Fruit fly (Drosophila melanogaster) whole organism, embryonic: ENCODE results near the gene CG5608.
A peak's percentile ranks its signal among the peaks of the same experiment; 100 is the strongest.

Source experiments
- Atf3 ChIP-seq: fragments of 200-800 bp; sonication (Bioruptor generic); optimal IDR thresholded peaks from 3 replicates; lab custom pipeline; 2016; ENCODE audit warnings: missing biosample characterization, missing genetic modification characterization
- Awh ChIP-seq: fragments of 200-800 bp; sonication (Bioruptor generic); IDR thresholded peaks from 2 replicates; pipeline ENCODE4, ENCODE4 v1.3.6; 2022; ENCODE audit warnings: missing biosample characterization, missing genetic modification characterization
- B-H1 ChIP-seq: fragments of 200-800 bp; sonication (Bioruptor generic); IDR thresholded peaks from 3 replicates; pipeline ENCODE4 v1.3.6; 2022; ENCODE audit warnings: missing biosample characterization, missing genetic modification characterization
- CG10267 ChIP-seq: fragments of 200-800 bp; sonication (Bioruptor generic); optimal IDR thresholded peaks from 2 replicates; lab custom pipeline; 2018; ENCODE audit warnings: missing biosample characterization, mild to moderate bottlenecking, missing genetic modification characterization, moderate library complexity
- CG12071 ChIP-seq: fragments of 200-800 bp; sonication (Bioruptor generic); optimal IDR thresholded peaks from 3 replicates; lab custom pipeline; 2018; ENCODE audit warnings: missing biosample characterization, mild to moderate bottlenecking, missing genetic modification characterization
- CG12744 ChIP-seq: fragments of 200-800 bp; sonication (Bioruptor generic); optimal IDR thresholded peaks from 2 replicates; lab custom pipeline; 2016; ENCODE audit warnings: missing biosample characterization, missing genetic modification characterization
- CG14014 ChIP-seq: fragments of 200-800 bp; sonication (Bioruptor generic); IDR thresholded peaks from 2 replicates; pipeline ENCODE4 v1.3.6; 2022; ENCODE audit warnings: missing biosample characterization, missing genetic modification characterization
- CG17568 ChIP-seq: fragments of 200-800 bp; sonication (Bioruptor generic); optimal IDR thresholded peaks from 2 replicates; lab custom pipeline; 2018; ENCODE audit warnings: missing biosample characterization, mild to moderate bottlenecking, missing genetic modification characterization, moderate library complexity
- CG2202 ChIP-seq: fragments of 200-800 bp; sonication (Bioruptor generic); optimal IDR thresholded peaks from 2 replicates; lab custom pipeline; 2018; ENCODE audit warnings: missing biosample characterization, mild to moderate bottlenecking, missing genetic modification characterization
- CG3065 ChIP-seq: fragments of 200-800 bp; sonication (Bioruptor generic); optimal IDR thresholded peaks from 2 replicates; lab custom pipeline; 2016; ENCODE audit warnings: missing biosample characterization, missing genetic modification characterization
- CG32767 ChIP-seq: fragments of 200-800 bp; sonication (Bioruptor generic); IDR thresholded peaks from 2 replicates; pipeline ENCODE4 v1.3.6; 2022; ENCODE audit warnings: missing biosample characterization, missing genetic modification characterization
- CG4282 ChIP-seq: fragments of 200-800 bp; sonication (Bioruptor generic); optimal IDR thresholded peaks from 2 replicates; lab custom pipeline; 2016; ENCODE audit warnings: missing biosample characterization, missing genetic modification characterization
- CG4360 ChIP-seq: fragments of 200-800 bp; sonication (Bioruptor generic); IDR thresholded peaks from 2 replicates; pipeline ENCODE4 v1.3.6; 2022; ENCODE audit warnings: missing biosample characterization, missing genetic modification characterization
- CG6689 ChIP-seq: fragments of 200-800 bp; sonication (Bioruptor generic); IDR thresholded peaks from 2 replicates; pipeline ENCODE4 v1.3.6; 2022; ENCODE audit warnings: missing biosample characterization, missing genetic modification characterization
- CG6765 ChIP-seq: fragments of 200-800 bp; sonication (Bioruptor generic); optimal IDR thresholded peaks from 3 replicates; lab custom pipeline; 2017; ENCODE audit warnings: missing biosample characterization, mild to moderate bottlenecking, missing genetic modification characterization
- CG7556 ChIP-seq: fragments of 200-800 bp; sonication (Bioruptor generic); optimal IDR thresholded peaks from 2 replicates; lab custom pipeline; 2017; ENCODE audit warnings: missing biosample characterization, mild to moderate bottlenecking, missing genetic modification characterization
- CG8089 ChIP-seq: fragments of 200-800 bp; sonication (Bioruptor generic); optimal IDR thresholded peaks from 3 replicates; lab custom pipeline; 2016; ENCODE audit warnings: missing biosample characterization, missing genetic modification characterization
- CG8290 ChIP-seq, 3 experiments: fragments of 200-800 bp; sonication (Bioruptor generic); optimal IDR thresholded peaks; 2 replicates each; lab custom pipeline; 2016 to 2019; ENCODE audit warnings: missing biosample characterization in 3 of 3, missing genetic modification characterization in 3 of 3, mild to moderate bottlenecking in 2 of 3, moderate library complexity in 1 of 3
- CG8359 ChIP-seq: fragments of 200-800 bp; sonication (Bioruptor generic); optimal IDR thresholded peaks from 2 replicates; lab custom pipeline; 2017; ENCODE audit warnings: missing biosample characterization, mild to moderate bottlenecking, missing genetic modification characterization, borderline replicate concordance
- CG9215 ChIP-seq: fragments of 200-800 bp; sonication (Bioruptor generic); IDR thresholded peaks from 2 replicates; pipeline ENCODE4 v1.3.6; 2022; ENCODE audit warnings: missing biosample characterization, missing genetic modification characterization
- D ChIP-seq, 2 experiments: fragments of 200-800 bp in 1 of 2; fragments of >200 bp in 1 of 2; sonication (Bioruptor generic) in 1 of 2; optimal IDR thresholded peaks; 2 replicates in 1 of 2; 3 replicates in 1 of 2; lab custom pipeline; 2017; ENCODE audit warnings: mild to moderate bottlenecking in 1 of 2, missing biosample characterization in 1 of 2, missing genetic modification characterization in 1 of 2, missing genetic modification reagents in 1 of 2
- Deaf1 ChIP-seq: fragments of 200-800 bp; optimal IDR thresholded peaks from 3 replicates; lab custom pipeline; 2019; ENCODE audit warnings: missing biosample characterization, mild to moderate bottlenecking, missing genetic modification characterization, moderate library complexity
- HLH3B ChIP-seq: fragments of 200-800 bp; sonication (Bioruptor generic); IDR thresholded peaks from 2 replicates; pipeline ENCODE4 v1.3.6; 2022; ENCODE audit warnings: missing biosample characterization, missing genetic modification characterization
- Hr39 ChIP-seq: fragments of >200 bp; optimal IDR thresholded peaks from 2 replicates; lab custom pipeline; 2017
- Lhr ChIP-seq: fragments of 200-800 bp; sonication (Bioruptor generic); optimal IDR thresholded peaks from 3 replicates; lab custom pipeline; 2017; ENCODE audit warnings: mild to moderate bottlenecking, missing biosample characterization, missing genetic modification reagents, missing genetic modification characterization
- Neu2 ChIP-seq: fragments of 200-800 bp; sonication (Bioruptor generic); optimal IDR thresholded peaks from 3 replicates; lab custom pipeline; 2016; ENCODE audit warnings: missing biosample characterization, missing genetic modification characterization, borderline replicate concordance
- Sry-δ ChIP-seq: fragments of 200-800 bp; sonication (Bioruptor generic); optimal IDR thresholded peaks from 2 replicates; lab custom pipeline; 2016; ENCODE audit warnings: missing biosample characterization, missing genetic modification characterization
- Vsx1 ChIP-seq: fragments of 200-800 bp; sonication (Bioruptor generic); optimal IDR thresholded peaks from 2 replicates; lab custom pipeline; 2017; ENCODE audit warnings: missing biosample characterization, mild to moderate bottlenecking, missing genetic modification characterization, missing genetic modification reagents
- amos ChIP-seq: fragments of 200-800 bp; sonication (Bioruptor generic); IDR thresholded peaks from 2 replicates; pipeline ENCODE4 v1.3.6; 2022; ENCODE audit warnings: missing biosample characterization, missing genetic modification characterization; ENCODE audit not compliant: partially characterized antibody
- bcd ChIP-seq: fragments of 200-800 bp; sonication (Bioruptor generic); optimal IDR thresholded peaks from 2 replicates; lab custom pipeline; 2017; ENCODE audit warnings: missing biosample characterization, mild to moderate bottlenecking, missing genetic modification characterization
- caup ChIP-seq: fragments of 200-800 bp; sonication (Bioruptor generic); optimal IDR thresholded peaks from 3 replicates; lab custom pipeline; 2017; ENCODE audit warnings: missing biosample characterization, mild to moderate bottlenecking, missing genetic modification characterization, moderate library complexity; ENCODE audit not compliant: severe bottlenecking
- crp ChIP-seq, 2 experiments: fragments of 200-800 bp; sonication (Bioruptor generic); optimal IDR thresholded peaks; 2 replicates in 1 of 2; 3 replicates in 1 of 2; lab custom pipeline; 2017; ENCODE audit warnings: missing biosample characterization in 2 of 2, missing genetic modification characterization in 2 of 2, mild to moderate bottlenecking in 1 of 2, moderate library complexity in 1 of 2
- cwo ChIP-seq: fragments of 200-800 bp; sonication (Bioruptor generic); optimal IDR thresholded peaks from 3 replicates; lab custom pipeline; 2017; ENCODE audit warnings: missing biosample characterization, missing genetic modification characterization, mild to moderate bottlenecking, moderate library complexity, missing genetic modification reagents
- dmrt99B ChIP-seq: fragments of 200-800 bp; sonication (Bioruptor generic); optimal IDR thresholded peaks from 2 replicates; lab custom pipeline; 2018; ENCODE audit warnings: missing biosample characterization, mild to moderate bottlenecking, missing genetic modification characterization, moderate library complexity
- dpn ChIP-seq, 2 experiments: fragments of 200-800 bp; sonication (Bioruptor generic); optimal IDR thresholded peaks; 3 replicates each; lab custom pipeline; 2016; ENCODE audit warnings: missing biosample characterization in 2 of 2, missing genetic modification characterization in 2 of 2
- exex ChIP-seq: fragments of 200-800 bp; sonication (Bioruptor generic); optimal IDR thresholded peaks from 4 replicates; lab custom pipeline; 2018; ENCODE audit warnings: missing biosample characterization, mild to moderate bottlenecking, missing genetic modification characterization, moderate library complexity
- fd3F ChIP-seq: fragments of 200-800 bp; sonication (Bioruptor generic); optimal IDR thresholded peaks from 2 replicates; lab custom pipeline; 2018; ENCODE audit warnings: missing biosample characterization, mild to moderate bottlenecking, missing genetic modification characterization, moderate library complexity
- gro ChIP-seq: fragments of 200-800 bp; sonication (Bioruptor generic); optimal IDR thresholded peaks from 2 replicates; lab custom pipeline; 2016; ENCODE audit warnings: missing biosample characterization, missing genetic modification characterization
- gsb ChIP-seq: fragments of 200-800 bp; sonication (Bioruptor generic); IDR thresholded peaks from 2 replicates; pipeline ENCODE4 v1.3.6; 2022; ENCODE audit warnings: missing biosample characterization, missing genetic modification characterization
- gt ChIP-seq: fragments of 200-800 bp; sonication (Bioruptor generic); IDR thresholded peaks from 2 replicates; pipeline ENCODE4 v1.3.6; 2022; ENCODE audit warnings: missing biosample characterization, missing genetic modification characterization
- kni ChIP-seq: fragments of 200-800 bp; sonication (Bioruptor generic); optimal IDR thresholded peaks from 3 replicates; lab custom pipeline; 2017; ENCODE audit warnings: mild to moderate bottlenecking, missing biosample characterization, missing genetic modification reagents, missing genetic modification characterization
- knrl ChIP-seq: fragments of 200-800 bp; sonication (Bioruptor generic); IDR thresholded peaks from 3 replicates; pipeline ENCODE4 v1.3.6; 2022; ENCODE audit warnings: missing biosample characterization, missing genetic modification characterization; ENCODE audit not compliant: partially characterized antibody
- mam ChIP-seq: fragments of 200-800 bp; sonication (Bioruptor generic); optimal IDR thresholded peaks from 3 replicates; lab custom pipeline; 2016; ENCODE audit warnings: missing biosample characterization, missing genetic modification characterization
- mirr ChIP-seq: fragments of 200-800 bp; sonication (Bioruptor generic); optimal IDR thresholded peaks from 3 replicates; lab custom pipeline; 2018; ENCODE audit warnings: missing biosample characterization, mild to moderate bottlenecking, missing genetic modification characterization
- sim ChIP-seq: fragments of 200-800 bp; sonication (Bioruptor generic); IDR thresholded peaks from 2 replicates; pipeline ENCODE4 v1.3.6; 2022; ENCODE audit warnings: missing biosample characterization, missing genetic modification characterization
- slou ChIP-seq: fragments of 200-800 bp; sonication (Bioruptor generic); optimal IDR thresholded peaks from 3 replicates; lab custom pipeline; 2016; ENCODE audit warnings: missing biosample characterization, missing genetic modification characterization
- tgo ChIP-seq: fragments of 200-800 bp; sonication (Bioruptor generic); IDR thresholded peaks from 3 replicates; pipeline ENCODE4 v1.3.6; 2022; ENCODE audit warnings: missing biosample characterization, missing genetic modification characterization
- tll ChIP-seq, 2 experiments: fragments of 200-800 bp in 1 of 2; fragments of >200 bp in 1 of 2; sonication (Bioruptor generic) in 1 of 2; optimal IDR thresholded peaks; 2 replicates each; lab custom pipeline; 2017 to 2019; ENCODE audit warnings: missing biosample characterization in 2 of 2, missing genetic modification characterization in 2 of 2, mild to moderate bottlenecking in 1 of 2, moderate library complexity in 1 of 2

CG5608 gene

DNA sequence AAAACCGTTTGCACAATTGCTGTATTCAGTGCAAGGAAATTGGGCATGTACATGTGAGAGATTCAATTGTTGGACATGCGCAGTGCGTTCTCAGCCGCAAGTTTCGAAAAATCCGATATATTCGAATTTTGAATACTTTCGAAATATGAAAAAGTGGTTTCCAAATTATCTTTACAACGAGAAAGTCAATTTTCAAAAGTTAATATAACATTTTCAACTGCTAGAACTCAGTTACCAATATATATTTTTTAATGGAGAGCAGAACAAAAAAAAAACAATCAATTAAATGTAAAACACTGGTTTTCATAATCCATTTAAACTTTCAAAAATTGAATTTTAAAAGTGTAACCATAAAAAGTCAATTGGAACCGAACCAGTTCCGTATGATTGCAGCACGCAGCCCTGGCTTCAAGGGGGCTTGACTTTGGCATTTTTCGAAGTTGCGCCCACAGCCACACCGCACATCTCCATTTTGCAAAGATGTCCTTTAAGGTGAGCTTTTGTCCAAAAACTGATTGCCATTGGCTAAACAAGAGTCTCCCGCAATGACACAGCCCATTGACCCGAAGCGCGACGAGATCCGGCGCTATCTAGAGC is 42.6 kb downstream of the CG5608 start, which contains the start of the genes Scgbeta and CG17202 (continued):
- TF ChIP-seq dmrt99B (tag; lab: Kevin White, UChicago) (no peak), B-H1 (GFP tag; lab: Robert Waterston, UW) (no peak), bcd (GFP tag; lab: Kevin White, UChicago) (no peak), knrl (GFP tag; lab: Robert Waterston, UW) (peak; percentile 49; the same call in 1 of the 3 replicates), CG4282 (no peak), sim (GFP tag; lab: Robert Waterston, UW) (no peak), CG17568 (no peak), tll (GFP tag; optimal IDR thresholded peaks at IDR 0.05; lab: Kevin White, UChicago) (peak in 1 of 2 experiments; percentile 44), fd3F (GFP tag; lab: Kevin White, UChicago) (no peak), gro (GFP tag; lab: Kevin White, UChicago) (peak; percentile 42), kni (GFP tag; lab: Kevin White, UChicago) (no peak), crp (GFP tag; optimal IDR thresholded peaks at IDR 0.05; lab: Kevin White, UChicago) (peak in 1 of 2 experiments; percentile 11), Deaf1 (tag; lab: Kevin White, UChicago) (no peak), CG3065 (no peak), Lhr (GFP tag; lab: Kevin White, UChicago) (peak; percentile 76), mam (peak; percentile 28), CG6765 (GFP tag; lab: Kevin White, UChicago) (no peak), CG7556 (no peak), Sry-δ (peak; percentile 43), CG12744 (GFP tag; lab: Kevin White, UChicago) (peak; percentile 32), Hr39 (lab: Kevin White, UChicago) (no peak), Neu2 (GFP tag; lab: Kevin White, UChicago) (no peak), Vsx1 (no peak), CG10267 (tag; lab: Kevin White, UChicago) (no peak), CG4360 (GFP tag; lab: Robert Waterston, UW) (no peak), CG2202 (tag; lab: Kevin White, UChicago) (no peak), dpn (GFP tag; optimal IDR thresholded peaks at IDR 0.05; lab: Kevin White, UChicago) (peak in 1 of 2 experiments; percentile 17), CG32767 (GFP tag; lab: Robert Waterston, UW) (0 out of 2 replicates have a peak, but pooled peaks have one; percentile 12), Atf3 (GFP tag; lab: Kevin White, UChicago) (no peak), cwo (GFP tag; lab: Kevin White, UChicago) (no peak), CG8359 (GFP tag; lab: Kevin White, UChicago) (no peak), CG14014 (peak; percentile 35; the same call in 1 of the 2 replicates), Awh (GFP tag; lab: Robert Waterston, UW) (no peak), tgo (GFP tag; lab: Robert Waterston, UW) (no peak), D (optimal IDR thresholded peaks at IDR 0.05; lab: Kevin White, UChicago) (no peak), D (GFP tag; optimal IDR thresholded peaks at IDR 0.05; lab: Kevin White, UChicago) (no peak), exex (no peak), gt (GFP tag; lab: Robert Waterston, UW) (no peak), mirr (GFP tag; lab: Kevin White, UChicago) (no peak), CG6689 (no peak), CG12071 (GFP tag; lab: Kevin White, UChicago) (no peak), CG8089 (GFP tag; lab: Kevin White, UChicago) (no peak), CG9215 (GFP tag; lab: Robert Waterston, UW) (no peak), HLH3B (GFP tag; lab: Robert Waterston, UW) (no peak), slou (GFP tag; lab: Kevin White, UChicago) (no peak), caup (GFP tag; lab: Kevin White, UChicago) (no peak), amos (GFP tag; lab: Robert Waterston, UW) (peak; percentile 55; the same call in 1 of the 2 replicates), CG8290 (GFP tag; optimal IDR thresholded peaks at IDR 0.05; lab: Kevin White, UChicago) (no peak), CG8290 (tag; optimal IDR thresholded peaks at IDR 0.05; lab: Kevin White, UChicago) (no peak), gsb (GFP tag; lab: Robert Waterston, UW) (no peak)
